Fruit fly (Drosophila melanogaster): Measurements from ENCODE around the gene CG17292.
A peak's percentile ranks its signal among the peaks of the same experiment; 100 is the strongest.

CG17292 gene

DNA sequence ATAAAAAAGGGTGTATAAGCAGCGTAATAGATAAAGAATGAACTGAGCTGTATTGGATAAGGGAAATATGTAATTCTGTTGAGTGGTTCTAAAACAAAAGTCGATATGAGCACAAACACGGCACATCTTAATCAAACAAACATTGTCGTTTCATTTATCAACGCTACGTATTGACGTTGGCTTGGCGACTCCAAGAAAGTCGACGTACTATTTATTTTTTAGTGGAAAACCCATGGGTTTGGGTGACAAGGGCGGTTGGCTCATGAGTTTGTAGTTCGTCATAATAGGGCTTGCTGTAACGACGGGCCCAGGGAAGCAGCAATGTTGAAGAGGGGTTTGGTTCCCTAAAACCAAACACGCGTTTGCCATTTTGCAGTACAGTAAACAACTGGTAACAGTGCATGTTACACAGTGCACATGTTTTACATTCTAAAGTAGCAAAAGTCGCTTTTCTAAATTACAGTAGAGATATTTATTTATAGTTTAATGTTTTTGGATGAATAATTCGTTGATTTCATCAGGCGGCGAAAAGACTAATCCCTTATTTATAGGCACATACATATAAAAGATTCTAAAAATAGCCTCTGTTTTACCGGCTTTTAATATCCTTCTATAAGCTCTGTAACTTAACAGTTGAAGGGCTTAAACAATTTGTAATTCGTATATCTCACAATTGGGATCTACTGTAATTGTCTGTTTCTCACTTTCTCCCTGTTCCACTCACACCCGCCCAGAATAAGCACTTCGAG, 8.9 kb upstream of the CG17292 start (continued):
- TF ChIP-seq NfI (GFP tag; optimal IDR thresholded peaks at IDR 0.05) (no peak), kni (GFP tag; optimal IDR thresholded peaks at IDR 0.05) (peak; percentile 46), D (optimal IDR thresholded peaks at IDR 0.05) (no peak), D (GFP tag; optimal IDR thresholded peaks at IDR 0.05) (peak; percentile 46), yki (optimal IDR thresholded peaks at IDR 0.05) (no peak), shn (GFP tag; optimal IDR thresholded peaks at IDR 0.05) (no peak), B-H2 (GFP tag; optimal IDR thresholded peaks at IDR 0.05) (no peak), CG18599 (GFP tag; optimal IDR thresholded peaks at IDR 0.05) (peak; percentile 53), CG6765 (GFP tag; optimal IDR thresholded peaks at IDR 0.05) (no peak), Asciz (GFP tag; optimal IDR thresholded peaks at IDR 0.05) (no peak), Side (GFP tag; optimal IDR thresholded peaks at IDR 0.05) (no peak), HLHmδ (GFP tag; optimal IDR thresholded peaks at IDR 0.05) (no peak), CG8478 (optimal IDR thresholded peaks at IDR 0.05) (no peak), E2f1 (GFP tag; IDR thresholded peaks at IDR 0.05) (no peak), cas (GFP tag; IDR thresholded peaks at IDR 0.05) (no peak), MESR4 (GFP tag; optimal IDR thresholded peaks at IDR 0.05) (no peak), onecut (GFP tag; IDR thresholded peaks at IDR 0.05) (no peak), Adf1 (GFP tag; IDR thresholded peaks at IDR 0.05) (no peak), nerfin-1 (tag; optimal IDR thresholded peaks at IDR 0.05) (no peak), CG34422 (GFP tag; IDR thresholded peaks at IDR 0.05) (no peak), Dbx (GFP tag; IDR thresholded peaks at IDR 0.05) (no peak), CG31388 (GFP tag; optimal IDR thresholded peaks at IDR 0.05) (no peak), Deaf1 (tag; optimal IDR thresholded peaks at IDR 0.05) (no peak), sens (GFP tag) (peak; percentile 82), D19B (GFP tag; optimal IDR thresholded peaks at IDR 0.05) (no peak), Spps (tag; optimal IDR thresholded peaks at IDR 0.05) (no peak), wdn (GFP tag; IDR thresholded peaks at IDR 0.05) (no peak), oc (tag; optimal IDR thresholded peaks at IDR 0.05) (no peak), Hr51 (GFP tag; optimal IDR thresholded peaks at IDR 0.05) (peak in 1 of 2 experiments; percentile 7), zen2 (GFP tag; IDR thresholded peaks at IDR 0.05; ENCODE audit: partially characterized antibody) (no peak), ham (GFP tag; IDR thresholded peaks at IDR 0.05) (no peak), emc (GFP tag; optimal IDR thresholded peaks at IDR 0.05) (no peak), HmgZ (tag; optimal IDR thresholded peaks at IDR 0.05) (no peak), Drgx (GFP tag; IDR thresholded peaks at IDR 0.05) (no peak), lmd (GFP tag; IDR thresholded peaks at IDR 0.05) (no peak), ttk (GFP tag; IDR thresholded peaks at IDR 0.05) (no peak), Eip74EF (GFP tag; optimal IDR thresholded peaks at IDR 0.05) (no peak), CG9797 (GFP tag; optimal IDR thresholded peaks at IDR 0.05) (no peak), fd3F (GFP tag; optimal IDR thresholded peaks at IDR 0.05) (no peak), CG2875 (GFP tag; optimal IDR thresholded peaks at IDR 0.05) (no peak), Kr (GFP tag; optimal IDR thresholded peaks at IDR 0.05) (no peak), CG9609 (GFP tag; optimal IDR thresholded peaks at IDR 0.05) (no peak), Pdp1 (GFP tag; optimal IDR thresholded peaks at IDR 0.05) (peak in 1 of 2 experiments; percentile 11), PHDP (tag; optimal IDR thresholded peaks at IDR 0.05) (no peak), CG8944 (GFP tag; optimal IDR thresholded peaks at IDR 0.05) (no peak), Blimp-1 (GFP tag; optimal IDR thresholded peaks at IDR 0.05) (peak; percentile 50), ssp (GFP tag; IDR thresholded peaks at IDR 0.05) (no peak), dmrt99B (tag; optimal IDR thresholded peaks at IDR 0.05) (peak; percentile 55), pb (GFP tag; optimal IDR thresholded peaks at IDR 0.05) (no peak), ara (GFP tag; IDR thresholded peaks at IDR 0.05) (no peak), ranshi (GFP tag; IDR thresholded peaks at IDR 0.05) (no peak)
